Fruit fly (Drosophila melanogaster) whole organism, embryonic: ENCODE data around the gene Hsp83.
A peak's percentile ranks its signal among the peaks of the same experiment; 100 is the strongest.

Experiments
- Ada2b ChIP-seq: fragments of 200-800 bp; sonication (Bioruptor generic); IDR thresholded peaks from 2 replicates; pipeline ENCODE4 v1.3.6; 2022; ENCODE audit warnings: missing biosample characterization, missing genetic modification characterization
- Atf-2 ChIP-seq: fragments of 200-800 bp; sonication (Bioruptor generic); optimal IDR thresholded peaks from 2 replicates; lab custom pipeline; 2016; ENCODE audit warnings: missing biosample characterization, missing genetic modification characterization
- Atf3 ChIP-seq: fragments of 200-800 bp; sonication (Bioruptor generic); optimal IDR thresholded peaks from 3 replicates; lab custom pipeline; 2016; ENCODE audit warnings: missing biosample characterization, missing genetic modification characterization
- B-H1 ChIP-seq: fragments of 200-800 bp; sonication (Bioruptor generic); IDR thresholded peaks from 3 replicates; pipeline ENCODE4 v1.3.6; 2022; ENCODE audit warnings: missing biosample characterization, missing genetic modification characterization
- CG11093 ChIP-seq: fragments of 200-800 bp; sonication (Bioruptor generic); IDR thresholded peaks from 3 replicates; pipeline ENCODE4 v1.3.6; 2022; ENCODE audit warnings: missing biosample characterization, missing genetic modification characterization
- CG11398 ChIP-seq: fragments of 200-800 bp; sonication (Bioruptor generic); optimal IDR thresholded peaks from 2 replicates; lab custom pipeline; 2016; ENCODE audit warnings: missing biosample characterization, missing genetic modification characterization
- CG11695 ChIP-seq: fragments of 200-800 bp; sonication (Bioruptor generic); IDR thresholded peaks from 3 replicates; pipeline ENCODE4 v1.3.6; 2022; ENCODE audit warnings: missing biosample characterization, missing genetic modification characterization
- CG13624 ChIP-seq: fragments of 200-800 bp; sonication (Bioruptor generic); optimal IDR thresholded peaks from 2 replicates; lab custom pipeline; 2016; ENCODE audit warnings: missing biosample characterization, missing genetic modification characterization
- CG15011 ChIP-seq: fragments of 200-800 bp; sonication (Bioruptor generic); optimal IDR thresholded peaks from 3 replicates; lab custom pipeline; 2018; ENCODE audit warnings: missing biosample characterization, mild to moderate bottlenecking, missing genetic modification characterization
- CG1792 ChIP-seq: fragments of 200-800 bp; sonication (Bioruptor generic); optimal IDR thresholded peaks from 2 replicates; lab custom pipeline; 2016; ENCODE audit warnings: missing biosample characterization, missing genetic modification characterization
- CG3065 ChIP-seq: fragments of 200-800 bp; sonication (Bioruptor generic); optimal IDR thresholded peaks from 2 replicates; lab custom pipeline; 2016; ENCODE audit warnings: missing biosample characterization, missing genetic modification characterization
- CG31224 ChIP-seq: fragments of 200-800 bp; sonication (Bioruptor generic); IDR thresholded peaks from 2 replicates; pipeline ENCODE4 v1.3.6; 2022; ENCODE audit warnings: missing biosample characterization, missing genetic modification characterization
- CG31441 ChIP-seq: fragments of 200-800 bp; sonication (Bioruptor generic); IDR thresholded peaks from 2 replicates; pipeline ENCODE4 v1.3.6; 2022; ENCODE audit warnings: missing biosample characterization, missing genetic modification characterization
- CG33213 ChIP-seq: fragments of 200-800 bp; sonication (Bioruptor generic); optimal IDR thresholded peaks from 3 replicates; lab custom pipeline; 2016; ENCODE audit warnings: missing biosample characterization, missing genetic modification characterization
- CG3838 ChIP-seq: fragments of 200-800 bp; sonication (Bioruptor generic); optimal IDR thresholded peaks from 3 replicates; lab custom pipeline; 2016; ENCODE audit warnings: missing biosample characterization, missing genetic modification characterization
- CG7963 ChIP-seq: fragments of 200-800 bp; sonication (Bioruptor generic); IDR thresholded peaks from 3 replicates; pipeline ENCODE4 v1.3.6; 2022; ENCODE audit warnings: missing biosample characterization, missing genetic modification characterization; ENCODE audit not compliant: partially characterized antibody
- CG8281 ChIP-seq: fragments of 200-800 bp; sonication (Bioruptor generic); optimal IDR thresholded peaks from 2 replicates; lab custom pipeline; 2018; ENCODE audit warnings: missing biosample characterization, mild to moderate bottlenecking, missing genetic modification characterization, moderate library complexity
- CG8290 ChIP-seq, 3 experiments: fragments of 200-800 bp; sonication (Bioruptor generic); optimal IDR thresholded peaks; 2 replicates each; lab custom pipeline; 2016 to 2019; ENCODE audit warnings: missing biosample characterization in 3 of 3, missing genetic modification characterization in 3 of 3, mild to moderate bottlenecking in 2 of 3, moderate library complexity in 1 of 3
- CoRest ChIP-seq: fragments of 200-800 bp; sonication (Bioruptor generic); optimal IDR thresholded peaks from 3 replicates; lab custom pipeline; 2018; ENCODE audit warnings: missing biosample characterization, mild to moderate bottlenecking, missing genetic modification characterization, moderate library complexity
- CrebB ChIP-seq: fragments of 200-800 bp; sonication (Bioruptor generic); optimal IDR thresholded peaks from 3 replicates; lab custom pipeline; 2018; ENCODE audit warnings: missing biosample characterization, mild to moderate bottlenecking, missing genetic modification characterization
- Doc2 ChIP-seq: fragments of 200-800 bp; sonication (Bioruptor generic); IDR thresholded peaks from 2 replicates; pipeline ENCODE4 v1.3.6; 2022; ENCODE audit warnings: missing biosample characterization, missing genetic modification characterization
- ERR ChIP-seq: fragments of 200-800 bp; sonication (Bioruptor generic); optimal IDR thresholded peaks from 2 replicates; lab custom pipeline; 2016; ENCODE audit warnings: missing biosample characterization, missing genetic modification characterization
- HHEX ChIP-seq: fragments of 200-800 bp; sonication (Bioruptor generic); optimal IDR thresholded peaks from 3 replicates; lab custom pipeline; 2017; ENCODE audit warnings: missing biosample characterization, mild to moderate bottlenecking, missing genetic modification characterization, missing genetic modification reagents
- Hmr ChIP-seq: fragments of 200-800 bp; sonication (Bioruptor generic); optimal IDR thresholded peaks from 3 replicates; lab custom pipeline; 2017; ENCODE audit warnings: mild to moderate bottlenecking, missing biosample characterization, missing genetic modification reagents, missing genetic modification characterization
- Hr3 ChIP-seq: fragments of 200-800 bp; sonication (Bioruptor generic); optimal IDR thresholded peaks from 3 replicates; lab custom pipeline; 2016; ENCODE audit warnings: missing biosample characterization, missing genetic modification characterization
- Hr51 ChIP-seq, 2 experiments: fragments of 200-800 bp; sonication (Bioruptor generic); optimal IDR thresholded peaks; 2 replicates in 1 of 2; 3 replicates in 1 of 2; lab custom pipeline; 2016 to 2018; ENCODE audit warnings: missing biosample characterization in 2 of 2, missing genetic modification characterization in 2 of 2, mild to moderate bottlenecking in 1 of 2, moderate library complexity in 1 of 2
- NC2β ChIP-seq: fragments of 200-800 bp; sonication (Bioruptor generic); optimal IDR thresholded peaks from 2 replicates; lab custom pipeline; 2016; ENCODE audit warnings: missing biosample characterization, missing genetic modification characterization
- Nf-YB ChIP-seq: fragments of 200-800 bp; sonication (Bioruptor generic); optimal IDR thresholded peaks from 3 replicates; lab custom pipeline; 2019; ENCODE audit warnings: missing biosample characterization, mild to moderate bottlenecking, missing genetic modification characterization, moderate library complexity
- Pdp1 ChIP-seq, 2 experiments: fragments of 200-800 bp; sonication (Bioruptor generic); optimal IDR thresholded peaks; 3 replicates each; lab custom pipeline; 2016; ENCODE audit warnings: missing biosample characterization in 2 of 2, missing genetic modification characterization in 2 of 2, mild to moderate bottlenecking in 1 of 2, moderate library complexity in 1 of 2
- Scr ChIP-seq: fragments of 200-800 bp; sonication (Bioruptor generic); IDR thresholded peaks from 2 replicates; pipeline ENCODE4 v1.3.6; 2022; ENCODE audit warnings: missing biosample characterization, missing genetic modification characterization; ENCODE audit not compliant: partially characterized antibody
- Side ChIP-seq: fragments of 200-800 bp; sonication (Bioruptor generic); optimal IDR thresholded peaks from 2 replicates; lab custom pipeline; 2016; ENCODE audit warnings: missing biosample characterization, missing genetic modification characterization
- Sox102F ChIP-seq: fragments of 200-800 bp; sonication (Bioruptor generic); optimal IDR thresholded peaks from 2 replicates; lab custom pipeline; 2018; ENCODE audit warnings: missing biosample characterization, mild to moderate bottlenecking, missing genetic modification characterization, moderate library complexity
- Taf1 ChIP-seq: fragments of 200-800 bp; sonication (Bioruptor generic); IDR thresholded peaks from 2 replicates; pipeline ENCODE4 v1.3.6; 2022; ENCODE audit warnings: missing biosample characterization, missing genetic modification characterization
- Tbp ChIP-seq: fragments of >200 bp; optimal IDR thresholded peaks from 2 replicates; lab custom pipeline; 2018; ENCODE audit warnings: missing biosample characterization, missing genetic modification characterization
- Usf ChIP-seq: fragments of 200-800 bp; sonication (Bioruptor generic); optimal IDR thresholded peaks from 2 replicates; lab custom pipeline; 2017; ENCODE audit warnings: missing genotype, missing biosample characterization, missing genetic modification characterization
- bowl ChIP-seq: fragments of 200-800 bp; sonication (Bioruptor generic); IDR thresholded peaks from 2 replicates; pipeline ENCODE4 v1.3.6; 2022; ENCODE audit warnings: missing biosample characterization, missing genetic modification characterization
- bsh ChIP-seq, 2 experiments: fragments of 200-800 bp; sonication (Bioruptor generic); optimal IDR thresholded peaks; 2 replicates each; lab custom pipeline; 2017 to 2018; ENCODE audit warnings: mild to moderate bottlenecking in 2 of 2, missing biosample characterization in 2 of 2, missing genetic modification characterization in 2 of 2, moderate library complexity in 1 of 2
- cwo ChIP-seq: fragments of 200-800 bp; sonication (Bioruptor generic); optimal IDR thresholded peaks from 3 replicates; lab custom pipeline; 2017; ENCODE audit warnings: missing biosample characterization, missing genetic modification characterization, mild to moderate bottlenecking, moderate library complexity, missing genetic modification reagents
- fd3F ChIP-seq: fragments of 200-800 bp; sonication (Bioruptor generic); optimal IDR thresholded peaks from 2 replicates; lab custom pipeline; 2018; ENCODE audit warnings: missing biosample characterization, mild to moderate bottlenecking, missing genetic modification characterization, moderate library complexity
- hth ChIP-seq: fragments of >200 bp; optimal IDR thresholded peaks from 2 replicates; lab custom pipeline; 2017; ENCODE audit warnings: inconsistent platforms
- kah ChIP-seq: fragments of 200-800 bp; sonication (Bioruptor generic); optimal IDR thresholded peaks from 2 replicates; lab custom pipeline; 2018; ENCODE audit warnings: missing biosample characterization, mild to moderate bottlenecking, missing genetic modification characterization
- klu ChIP-seq: fragments of 200-800 bp; sonication (Bioruptor generic); IDR thresholded peaks from 2 replicates; pipeline ENCODE4 v1.3.6; 2022; ENCODE audit warnings: missing biosample characterization, missing genetic modification characterization
- kni ChIP-seq: fragments of 200-800 bp; sonication (Bioruptor generic); optimal IDR thresholded peaks from 3 replicates; lab custom pipeline; 2017; ENCODE audit warnings: mild to moderate bottlenecking, missing biosample characterization, missing genetic modification reagents, missing genetic modification characterization
- nau ChIP-seq: fragments of 200-800 bp; sonication (Bioruptor generic); optimal IDR thresholded peaks from 3 replicates; lab custom pipeline; 2017; ENCODE audit warnings: missing biosample characterization, mild to moderate bottlenecking, missing genetic modification characterization, missing genetic modification reagents
- nerfin-2 ChIP-seq: fragments of 200-800 bp; sonication (Bioruptor generic); IDR thresholded peaks from 2 replicates; pipeline ENCODE4 v1.3.6; 2022; ENCODE audit warnings: missing biosample characterization, missing genetic modification characterization; ENCODE audit not compliant: partially characterized antibody
- shn ChIP-seq: fragments of 200-800 bp; sonication (Bioruptor generic); optimal IDR thresholded peaks from 3 replicates; lab custom pipeline; 2016; ENCODE audit warnings: missing biosample characterization, missing genetic modification characterization
- sqz ChIP-seq: fragments of 200-800 bp; sonication (Bioruptor generic); optimal IDR thresholded peaks from 3 replicates; lab custom pipeline; 2018; ENCODE audit warnings: missing biosample characterization, mild to moderate bottlenecking, missing genetic modification characterization
- tna ChIP-seq: fragments of 200-800 bp; sonication (Bioruptor generic); IDR thresholded peaks from 2 replicates; pipeline ENCODE4 v1.3.6; 2022; ENCODE audit warnings: missing biosample characterization, missing genetic modification characterization; ENCODE audit not compliant: partially characterized antibody
- trem ChIP-seq: fragments of 200-800 bp; optimal IDR thresholded peaks from 3 replicates; lab custom pipeline; 2019; ENCODE audit warnings: missing biosample characterization, mild to moderate bottlenecking, missing genetic modification characterization, moderate library complexity
- z ChIP-seq: fragments of 200-800 bp; sonication (Bioruptor generic); IDR thresholded peaks from 3 replicates; pipeline ENCODE4 v1.3.6; 2022; ENCODE audit warnings: missing biosample characterization, missing genetic modification characterization

Hsp83 gene

dm6 chr3L:3194059-3194458, 1.3 kb downstream of the Hsp83 start (continued):
- TF ChIP-seq CG31224 (GFP tag; lab: Robert Waterston, UW) (peak; percentile 86), klu (GFP tag; lab: Robert Waterston, UW) (peak; percentile 83), NC2β (GFP tag; lab: Kevin White, UChicago) (peak; percentile 43), kah (GFP tag; lab: Kevin White, UChicago) (peak; percentile 88), B-H1 (GFP tag; lab: Robert Waterston, UW) (peak; percentile 93), HHEX (GFP tag; lab: Kevin White, UChicago) (peak; percentile 94), Hr51 (GFP tag; optimal IDR thresholded peaks at IDR 0.05; lab: Kevin White, UChicago) (peak; percentile 72 to 95), CG11398 (peak; percentile 13), trem (tag; lab: Kevin White, UChicago) (peak; percentile 88), Ada2b (GFP tag; lab: Robert Waterston, UW) (peak; percentile 95), CG7963 (GFP tag; lab: Robert Waterston, UW) (no peak), Hr3 (peak; percentile 89), Doc2 (GFP tag; lab: Robert Waterston, UW) (peak; percentile 73), CG8290 (GFP tag; optimal IDR thresholded peaks at IDR 0.05; lab: Kevin White, UChicago) (peak; percentile 75), CG8290 (tag; optimal IDR thresholded peaks at IDR 0.05; lab: Kevin White, UChicago) (peak in 1 of 2 experiments; percentile 82), bsh (GFP tag; optimal IDR thresholded peaks at IDR 0.05; lab: Kevin White, UChicago) (peak; percentile 96 to 97), Usf (peak; percentile 39), Nf-YB (GFP tag; lab: Kevin White, UChicago) (peak; percentile 82), CG11695 (GFP tag; lab: Robert Waterston, UW) (peak; percentile 97), shn (GFP tag; lab: Kevin White, UChicago) (no peak), Atf3 (GFP tag; lab: Kevin White, UChicago) (peak; percentile 4), bowl (GFP tag; lab: Robert Waterston, UW) (peak; percentile 83; the same call in 1 of the 2 replicates), Pdp1 (GFP tag; optimal IDR thresholded peaks at IDR 0.05; lab: Kevin White, UChicago) (peak; percentile 55), sqz (GFP tag; lab: Kevin White, UChicago) (no peak), CrebB (peak; percentile 79), ERR (peak; percentile 50), CG1792 (peak; percentile 50), cwo (peak; percentile 89), CG11093 (GFP tag; lab: Robert Waterston, UW) (peak; percentile 88), hth (lab: Kevin White, UChicago) (no peak), Scr (no peak), CG15011 (GFP tag; lab: Kevin White, UChicago) (peak; percentile 83), Hmr (GFP tag; lab: Kevin White, UChicago) (peak; percentile 94), CG8281 (tag; lab: Kevin White, UChicago) (peak; percentile 77), z (GFP tag; lab: Robert Waterston, UW) (0 out of 3 replicates have a peak, but pooled peaks have one; percentile 32), Taf1 (GFP tag; lab: Robert Waterston, UW) (peak; percentile 77), CoRest (tag; lab: Kevin White, UChicago) (peak; percentile 92), CG33213 (GFP tag; lab: Kevin White, UChicago) (peak; percentile 57), Sox102F (GFP tag; lab: Kevin White, UChicago) (peak; percentile 96), Side (peak; percentile 41), CG13624 (GFP tag; lab: Kevin White, UChicago) (peak; percentile 23), nerfin-2 (no peak), Atf-2 (GFP tag; lab: Kevin White, UChicago) (peak; percentile 27), fd3F (peak; percentile 91), CG31441 (GFP tag; lab: Robert Waterston, UW) (peak; percentile 96), Tbp (GFP tag; lab: Kevin White, UChicago) (no peak), kni (peak; percentile 4), tna (no peak), nau (peak; percentile 90), CG3838 (GFP tag; lab: Kevin White, UChicago) (peak; percentile 56), CG3065 (GFP tag; lab: Kevin White, UChicago) (peak; percentile 63)
